Worm (Caenorhabditis elegans) whole organism, early embryonic: ENCODE measurements around the gene C12D5.9.
"Not testable (repeated sequence)": the region's sequence is repeated elsewhere in the genome, so short reads cannot be mapped to it uniquely, and the experiment has no call there.

ENCODE experiments used
- B0310.2 ChIP-seq: sonication (generic microtip); optimal IDR thresholded peaks from 2 replicates; lab custom pipeline; 2016; ENCODE audit warnings: mild to moderate bottlenecking, missing genetic modification characterization, missing compliant biosample characterization
- F13C5.2 ChIP-seq: sonication (generic microtip); optimal IDR thresholded peaks from 2 replicates; lab custom pipeline; 2017; ENCODE audit warnings: mild to moderate bottlenecking, missing genetic modification characterization, inconsistent platforms, missing compliant biosample characterization
- aly-1 ChIP-seq: sonication (generic microtip); optimal IDR thresholded peaks from 2 replicates; lab custom pipeline; 2016; ENCODE audit warnings: missing genetic modification characterization, missing compliant biosample characterization
- ama-1 ChIP-seq: fragments of 150-350 bp; optimal IDR thresholded peaks from 2 replicates; lab custom pipeline; 2014
- ceh-13 ChIP-seq: fragments of 200-800 bp; sonication (Bioruptor generic); optimal IDR thresholded peaks from 2 replicates; lab custom pipeline; 2018; ENCODE audit warnings: mild to moderate bottlenecking, missing genetic modification characterization, missing compliant biosample characterization
- ceh-36 ChIP-seq: sonication (generic microtip); optimal IDR thresholded peaks from 2 replicates; lab custom pipeline; 2016; ENCODE audit warnings: missing genetic modification characterization, inconsistent platforms, missing compliant biosample characterization
- ets-7 ChIP-seq: sonication (generic microtip); optimal IDR thresholded peaks from 2 replicates; lab custom pipeline; 2016; ENCODE audit warnings: missing genotype, missing genetic modification characterization, missing compliant biosample characterization
- flt-1 ChIP-seq: fragments of 200-800 bp; sonication (Bioruptor generic); IDR thresholded peaks from 2 replicates; pipeline ENCODE4 v1.3.6; 2022; ENCODE audit warnings: missing genetic modification characterization, missing compliant biosample characterization
- hmbx-1 ChIP-seq: sonication (generic microtip); optimal IDR thresholded peaks from 2 replicates; lab custom pipeline; 2016; ENCODE audit warnings: mild to moderate bottlenecking, missing genetic modification characterization, missing compliant biosample characterization
- hmg-4 ChIP-seq: fragments of 200-800 bp; sonication (Bioruptor generic); optimal IDR thresholded peaks from 2 replicates; lab custom pipeline; 2018; ENCODE audit warnings: mild to moderate bottlenecking, missing genetic modification characterization, missing compliant biosample characterization
- hnd-1 ChIP-seq: sonication (generic microtip); optimal IDR thresholded peaks from 2 replicates; lab custom pipeline; 2016; ENCODE audit warnings: missing genetic modification characterization, missing compliant biosample characterization
- pes-1 ChIP-seq: fragments of 200-800 bp; sonication (Bioruptor generic); IDR thresholded peaks from 2 replicates; pipeline ENCODE4 v1.3.6; 2022; ENCODE audit warnings: missing genetic modification reagents, missing genetic modification characterization, missing compliant biosample characterization
- scrt-1 ChIP-seq: fragments of 200-800 bp; sonication (Bioruptor generic); IDR thresholded peaks from 2 replicates; pipeline ENCODE4 v1.3.6; 2022; ENCODE audit warnings: missing genetic modification characterization, missing compliant biosample characterization
- sea-1 ChIP-seq: fragments of 200-800 bp; sonication (Bioruptor generic); conservative IDR thresholded peaks from 2 replicates; pipeline ENCODE4 v1.3.6; 2022; ENCODE audit warnings: missing genetic modification characterization, missing compliant biosample characterization
- tbx-11 ChIP-seq: fragments of 200-800 bp; sonication (Bioruptor generic); IDR thresholded peaks from 2 replicates; pipeline ENCODE4 v1.3.6; 2022; ENCODE audit warnings: missing genetic modification characterization, missing compliant biosample characterization
- tbx-37 ChIP-seq: fragments of 200-800 bp; sonication (Bioruptor generic); conservative IDR thresholded peaks from 2 replicates; pipeline ENCODE4 v1.3.6; 2022; ENCODE audit warnings: missing genetic modification reagents, missing genetic modification characterization, missing compliant biosample characterization
- tra-4 ChIP-seq: sonication (generic microtip); optimal IDR thresholded peaks from 2 replicates; lab custom pipeline; 2017; ENCODE audit warnings: missing genetic modification characterization, missing compliant biosample characterization

Gene C12D5.9

ce11 chrV:7713072-7713471 is 23.3 kb upstream of the C12D5.9 start, which contains the start of gene ZK105.13:
ZK105.13 (minus strand) TSS chrV:7713172.
- TF ChIP-seq tra-4 (tag; lab: Kevin White, UChicago) (no peak), tbx-11 (GFP tag; lab: Robert Waterston, UW) (no peak), F13C5.2 (tag; lab: Kevin White, UChicago) (no peak), tbx-37 (GFP tag; lab: Robert Waterston, UW) (no peak), hmg-4 (GFP tag; lab: Kevin White, UChicago) (no peak), hnd-1 (tag; lab: Kevin White, UChicago) (no peak), pes-1 (GFP tag; lab: Robert Waterston, UW) (no peak), sea-1 (GFP tag; lab: Robert Waterston, UW) (no peak), B0310.2 (tag; lab: Kevin White, UChicago) (no peak), ets-7 (tag; lab: Kevin White, UChicago) (no peak), flt-1 (GFP tag; lab: Robert Waterston, UW) (no peak), hmbx-1 (tag; lab: Kevin White, UChicago) (no peak), ceh-36 (no peak)

ce11 chrV:7708525-7708924 is 18.7 kb upstream of the C12D5.9 start, which contains the start of gene ZK105.11:
ZK105.11 (minus strand) TSS chrV:7708625.
- TF ChIP-seq aly-1 (no peak), F13C5.2 (tag; lab: Kevin White, UChicago) (no peak), tbx-37 (GFP tag; lab: Robert Waterston, UW) (no peak), ama-1 (lab: Kevin White, UChicago) (no peak), scrt-1 (GFP tag; lab: Robert Waterston, UW) (no peak), pes-1 (GFP tag; lab: Robert Waterston, UW) (no peak), ceh-13 (GFP tag; lab: Kevin White, UChicago) (no peak), tra-4 (tag; lab: Kevin White, UChicago) (no peak), hmbx-1 (tag; lab: Kevin White, UChicago) (no peak), hnd-1 (tag; lab: Kevin White, UChicago) (no peak), B0310.2 (tag; lab: Kevin White, UChicago) (no peak)

DNA sequence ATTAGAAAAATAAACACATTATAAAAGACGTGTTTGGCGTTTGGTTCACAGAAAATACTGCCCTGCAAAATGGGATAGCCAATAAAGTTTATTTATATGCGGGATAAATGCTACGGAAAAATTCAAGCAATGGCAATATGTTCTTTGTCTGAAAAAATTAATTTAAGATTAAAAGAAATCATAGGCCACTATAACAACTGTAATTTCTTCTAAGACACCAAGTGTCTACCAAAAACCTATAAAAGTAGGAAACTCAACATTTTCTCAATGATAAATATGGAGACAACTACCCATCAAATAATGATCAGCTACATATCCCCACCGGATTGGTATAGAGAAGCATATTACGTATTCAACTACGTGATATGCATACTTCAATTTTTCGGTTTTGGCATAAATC is 15.5 kb upstream of the C12D5.9 start, which contains the start of gene srw-3:
srw-3 (plus strand) TSS at position 301 of the 400 bp plus-strand sequence.
- TF ChIP-seq pes-1 (GFP tag; lab: Robert Waterston, UW): no peak
- no peak for TF ChIP-seq tbx-11 (GFP tag; lab: Robert Waterston, UW)
- TF ChIP-seq flt-1 (GFP tag; lab: Robert Waterston, UW): no peak
- TF ChIP-seq ceh-13 (GFP tag; lab: Kevin White, UChicago): no peak
- no peak for TF ChIP-seq ama-1 (lab: Kevin White, UChicago)
- no peak for TF ChIP-seq aly-1
- TF ChIP-seq F13C5.2 (tag; lab: Kevin White, UChicago): no peak
- TF ChIP-seq hmbx-1 (tag; lab: Kevin White, UChicago): no peak
- no peak for TF ChIP-seq scrt-1 (GFP tag; lab: Robert Waterston, UW)

DNA sequence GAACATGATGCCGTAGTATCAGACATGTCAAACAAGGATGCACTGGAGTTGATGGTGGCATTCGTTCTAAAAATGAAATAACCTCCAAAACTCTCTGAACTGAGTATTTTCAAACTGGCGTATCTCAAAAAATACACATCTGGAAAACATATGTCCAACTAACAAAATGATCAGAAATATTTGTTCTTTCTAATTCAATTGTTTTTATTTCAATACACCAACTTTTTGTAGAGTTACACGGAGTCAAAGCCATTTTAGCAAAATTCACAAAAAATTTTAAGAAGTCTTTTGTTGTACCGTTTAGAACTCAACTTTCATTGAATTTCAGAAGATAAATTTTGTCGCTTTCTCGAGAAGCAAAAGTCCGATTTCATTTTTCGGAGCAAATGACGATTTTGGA is 13.7 kb upstream of the C12D5.9 start, which contains the start of gene srsx-40:
srsx-40 (minus strand) TSS at position 101 of the 400 bp plus-strand sequence.
- not testable (repeated sequence) for TF ChIP-seq ama-1 (lab: Kevin White, UChicago); tra-4 (tag; lab: Kevin White, UChicago); ceh-13 (GFP tag; lab: Kevin White, UChicago)

DNA sequence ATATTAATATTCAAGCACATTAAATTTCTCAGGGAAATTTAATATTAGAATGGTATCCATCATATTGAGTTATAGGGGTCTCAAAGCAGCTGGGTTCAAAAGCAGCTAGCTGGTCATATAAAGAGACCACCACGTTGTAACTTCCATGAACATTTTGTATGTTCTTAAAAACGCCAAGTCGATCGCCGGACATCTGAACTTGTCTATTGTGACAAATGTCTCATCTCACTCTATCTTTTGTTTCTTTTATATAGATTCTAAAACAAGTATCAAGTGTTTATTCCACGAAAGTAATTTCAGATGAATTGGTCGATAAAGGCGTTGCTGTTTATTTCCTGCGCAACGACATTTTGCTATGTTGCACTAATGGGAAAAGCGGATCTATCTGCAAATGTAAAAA is 7.1 kb upstream of the C12D5.9 start, which contains the start of gene ZK105.3:
ZK105.3 (plus strand) TSS at position 301 of the 400 bp plus-strand sequence.
- no peak for TF ChIP-seq tra-4 (tag; lab: Kevin White, UChicago)

DNA sequence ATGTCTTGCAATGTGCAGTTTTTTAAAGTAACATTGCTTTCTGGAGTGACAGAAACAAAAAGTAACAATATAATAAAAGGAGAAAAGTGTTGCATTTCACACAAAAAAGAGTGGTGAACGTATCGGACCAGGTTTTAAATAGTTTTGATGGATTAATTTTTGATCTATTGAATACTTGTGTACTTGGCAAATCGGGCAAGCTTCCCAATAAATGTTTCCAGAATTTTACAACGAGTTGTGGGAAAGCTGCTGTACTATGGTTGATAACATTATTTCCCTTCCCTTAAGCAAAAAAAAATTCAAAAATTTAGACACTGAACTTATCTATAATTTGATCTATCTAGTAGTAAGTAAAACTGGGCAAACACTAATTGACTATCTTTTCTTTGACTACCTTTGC is 3.6 kb upstream of the C12D5.9 start, which contains the start of gene C12D5.10:
C12D5.10 (minus strand) TSS at position 101 of the 400 bp plus-strand sequence.
- TF ChIP-seq sea-1 (GFP tag; lab: Robert Waterston, UW): no peak
- no peak for TF ChIP-seq ceh-36
- no peak for TF ChIP-seq aly-1
- no peak for TF ChIP-seq hmbx-1 (tag; lab: Kevin White, UChicago)
- TF ChIP-seq pes-1 (GFP tag; lab: Robert Waterston, UW): no peak
- no peak for TF ChIP-seq flt-1 (GFP tag; lab: Robert Waterston, UW)
- no peak for TF ChIP-seq ama-1 (lab: Kevin White, UChicago)
- TF ChIP-seq tra-4 (tag; lab: Kevin White, UChicago): no peak
- no peak for TF ChIP-seq B0310.2 (tag; lab: Kevin White, UChicago)
- TF ChIP-seq ets-7 (tag; lab: Kevin White, UChicago): no peak
- no peak for TF ChIP-seq tbx-11 (GFP tag; lab: Robert Waterston, UW)
- no peak for TF ChIP-seq ceh-13 (GFP tag; lab: Kevin White, UChicago)
- TF ChIP-seq hnd-1 (tag; lab: Kevin White, UChicago): no peak
- no peak for TF ChIP-seq hmg-4 (GFP tag; lab: Kevin White, UChicago)
- TF ChIP-seq F13C5.2 (tag; lab: Kevin White, UChicago): no peak
- TF ChIP-seq scrt-1 (GFP tag; lab: Robert Waterston, UW): no peak

DNA sequence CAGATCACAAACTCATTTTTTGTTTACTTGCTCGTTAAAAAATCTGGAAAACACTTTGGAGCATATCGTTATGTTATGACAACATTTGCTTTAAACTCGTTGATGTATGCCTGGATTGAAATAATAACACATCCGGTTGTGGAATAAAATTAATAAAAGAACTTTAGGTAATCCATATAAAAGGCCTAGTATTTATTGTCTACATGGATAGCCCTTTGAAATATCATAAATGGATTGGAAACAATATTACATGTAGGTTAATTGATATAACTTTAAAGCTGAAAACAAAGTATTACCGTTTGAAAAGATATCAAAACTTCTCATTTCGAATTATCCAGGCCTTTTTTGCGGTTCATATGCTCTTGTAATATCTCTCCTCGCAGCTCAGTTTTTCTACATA is 849 bp upstream of the C12D5.9 start:
- no peak for TF ChIP-seq tbx-11 (GFP tag; lab: Robert Waterston, UW)
- TF ChIP-seq tra-4 (tag; lab: Kevin White, UChicago): no peak
- TF ChIP-seq flt-1 (GFP tag; lab: Robert Waterston, UW): no peak
- no peak for TF ChIP-seq scrt-1 (GFP tag; lab: Robert Waterston, UW)
- no peak for TF ChIP-seq ama-1 (lab: Kevin White, UChicago)
- TF ChIP-seq ceh-36: no peak
- TF ChIP-seq F13C5.2 (tag; lab: Kevin White, UChicago): no peak
- no peak for TF ChIP-seq sea-1 (GFP tag; lab: Robert Waterston, UW)
- no peak for TF ChIP-seq ceh-13 (GFP tag; lab: Kevin White, UChicago)
